Worm (Caenorhabditis elegans): ENCODE results near the gene Y50E8A.6.

Gene Y50E8A.6

ce11 chrV:14741233-14741632, at the start of gene Y50E8A.6:
Y50E8A.6 (minus strand) TSS chrV:14741333.
- TF ChIP-seq B0261.1 (tag; optimal IDR thresholded peaks at IDR 0.05): no peak
- TF ChIP-seq akir-1 (GFP tag; optimal IDR thresholded peaks at IDR 0.05): no peak
- no peak for TF ChIP-seq sea-2 (GFP tag; IDR thresholded peaks at IDR 0.05)
- TF ChIP-seq nhr-90 (tag; optimal IDR thresholded peaks at IDR 0.05): no peak
- no peak for TF ChIP-seq aptf-3 (GFP tag; IDR thresholded peaks at IDR 0.05)
- no peak for TF ChIP-seq F37B4.10 (GFP tag; IDR thresholded peaks at IDR 0.05)
- TF ChIP-seq Y53F4B.3 (GFP tag; IDR thresholded peaks at IDR 0.05): no peak
- TF ChIP-seq ceh-40 (GFP tag; IDR thresholded peaks at IDR 0.05): no peak
- TF ChIP-seq snpc-4 (GFP tag; optimal IDR thresholded peaks at IDR 0.05): no peak
- TF ChIP-seq snpc-4 (tag; optimal IDR thresholded peaks at IDR 0.05): no peak
- TF ChIP-seq madf-10 (tag; optimal IDR thresholded peaks at IDR 0.05): no peak
- no peak for TF ChIP-seq F10E7.11 (tag; optimal IDR thresholded peaks at IDR 0.05)
- TF ChIP-seq F22D6.2 (tag; optimal IDR thresholded peaks at IDR 0.05): no peak
- TF ChIP-seq B0019.2 (GFP tag; conservative IDR thresholded peaks at IDR 0.05): no peak
- TF ChIP-seq aptf-2 (GFP tag; conservative IDR thresholded peaks at IDR 0.05): no peak
- TF ChIP-seq cebp-1 (GFP tag; IDR thresholded peaks at IDR 0.05): no peak
- TF ChIP-seq cebp-1 (tag; optimal IDR thresholded peaks at IDR 0.05): no peak
- no peak for TF ChIP-seq F33H1.4 (GFP tag; IDR thresholded peaks at IDR 0.05)
- TF ChIP-seq nfya-2 (GFP tag; IDR thresholded peaks at IDR 0.05): no peak
- no peak for TF ChIP-seq egl-44 (GFP tag; IDR thresholded peaks at IDR 0.05)
- no peak for TF ChIP-seq athp-1 (tag; optimal IDR thresholded peaks at IDR 0.05)

- TF ChIP-seq F39B2.1 (GFP tag; IDR thresholded peaks at IDR 0.05) (no peak), him-1 (tag; optimal IDR thresholded peaks at IDR 0.05) (no peak), fkh-3 (tag; optimal IDR thresholded peaks at IDR 0.05) (no peak), dpl-1 (GFP tag; optimal IDR thresholded peaks at IDR 0.05) (no peak), gei-17 (GFP tag; optimal IDR thresholded peaks at IDR 0.05) (no peak), K11D2.4 (GFP tag; IDR thresholded peaks at IDR 0.05) (no peak), lin-54 (GFP tag; optimal IDR thresholded peaks at IDR 0.05) (no peak), F57C9.4 (tag; optimal IDR thresholded peaks at IDR 0.05) (no peak), rcor-1 (GFP tag; IDR thresholded peaks at IDR 0.05) (no peak), ztf-18 (tag; optimal IDR thresholded peaks at IDR 0.05) (no peak), zfh-2 (GFP tag; conservative IDR thresholded peaks at IDR 0.05) (no peak), lsy-27 (tag; optimal IDR thresholded peaks at IDR 0.05; ENCODE audit: borderline replicate concordance, insufficient read depth) (no peak), dox-1 (GFP tag; IDR thresholded peaks at IDR 0.05) (no peak), ceh-100 (GFP tag; IDR thresholded peaks at IDR 0.05) (no peak), chd-7 (tag; optimal IDR thresholded peaks at IDR 0.05) (no peak), B0035.1 (tag; optimal IDR thresholded peaks at IDR 0.05) (no peak)
These were observed 49.7 kb upstream of the Y50E8A.6 start for ce11 chrV:14790792-14791191.

- TF ChIP-seq mxl-1 (tag; optimal IDR thresholded peaks at IDR 0.05): no peak
- no peak for TF ChIP-seq attf-6 (GFP tag; IDR thresholded peaks at IDR 0.05)
- TF ChIP-seq T26A5.8 (tag; optimal IDR thresholded peaks at IDR 0.05): no peak
- no peak for TF ChIP-seq bed-1 (GFP tag; IDR thresholded peaks at IDR 0.05)
- no peak for TF ChIP-seq ZK185.1 (tag; optimal IDR thresholded peaks at IDR 0.05; ENCODE audit: poor library complexity, severe bottlenecking)
- TF ChIP-seq gei-17 (GFP tag; optimal IDR thresholded peaks at IDR 0.05): no peak
- no peak for TF ChIP-seq tbx-9 (tag; optimal IDR thresholded peaks at IDR 0.05; ENCODE audit: borderline replicate concordance)
- TF ChIP-seq Y95B8A.8 (GFP tag; IDR thresholded peaks at IDR 0.05): no peak
- no peak for TF ChIP-seq ceh-58 (GFP tag; IDR thresholded peaks at IDR 0.05)
- no peak for TF ChIP-seq hlh-26 (GFP tag; conservative IDR thresholded peaks at IDR 0.05)
These were observed 47.3 kb upstream of the Y50E8A.6 start for ce11 chrV:14788462-14788861.

All from whole organism, young adult.